Worm (Caenorhabditis elegans) whole organism, L4 larva: ENCODE results near the gene R53.5.

Experiments
- F37D6.2 ChIP-seq: sonication (generic microtip); optimal IDR thresholded peaks from 2 replicates; lab custom pipeline; 2016; ENCODE audit warnings: mild to moderate bottlenecking, missing genetic modification characterization, missing compliant biosample characterization
- T20F7.1 ChIP-seq: fragments of 200-800 bp; sonication (Bioruptor generic); optimal IDR thresholded peaks from 2 replicates; lab custom pipeline; 2018; ENCODE audit warnings: mild to moderate bottlenecking, missing genetic modification characterization, missing compliant biosample characterization
- Y75B8A.6 ChIP-seq: fragments of 200-800 bp; sonication (Bioruptor generic); IDR thresholded peaks from 2 replicates; pipeline ENCODE4 v1.3.6; 2022; ENCODE audit warnings: missing genetic modification reagents, missing genetic modification characterization, missing compliant biosample characterization
- aha-1 ChIP-seq: fragments of 150-350 bp; peaks from one replicate; lab custom pipeline; 2014; ENCODE audit warnings: missing biosample characterization, missing genetic modification characterization
- arid-1 ChIP-seq: fragments of 200-800 bp; sonication (Bioruptor generic); conservative IDR thresholded peaks from 2 replicates; pipeline ENCODE4 v1.3.6; 2022; ENCODE audit warnings: missing genetic modification reagents, missing genetic modification characterization, missing compliant biosample characterization
- attf-4 ChIP-seq: sonication (generic microtip); optimal IDR thresholded peaks from 3 replicates; lab custom pipeline; 2017; ENCODE audit warnings: missing biosample characterization, missing genetic modification characterization
- ceh-62 ChIP-seq: sonication (generic microtip); optimal IDR thresholded peaks from 2 replicates; lab custom pipeline; 2017; ENCODE audit warnings: missing biosample characterization, missing genetic modification characterization
- daf-12 ChIP-seq: fragments of 150-350 bp; optimal IDR thresholded peaks from 2 replicates; lab custom pipeline; 2014; ENCODE audit warnings: missing biosample characterization, missing genetic modification reagents, missing genetic modification characterization
- daf-16 ChIP-seq, 3 experiments: sonication (generic microtip); optimal IDR thresholded peaks; 2 replicates each; lab custom pipeline; 2016 to 2017; ENCODE audit warnings: missing genetic modification characterization in 3 of 3, missing genetic modification reagents in 3 of 3, mild to moderate bottlenecking in 2 of 3, missing compliant biosample characterization in 2 of 3, missing biosample characterization in 1 of 3, moderate library complexity in 1 of 3
- dmd-6 ChIP-seq: fragments of 200-800 bp; sonication (Bioruptor generic); IDR thresholded peaks from 2 replicates; pipeline ENCODE4 v1.3.6; 2022; ENCODE audit warnings: missing genetic modification reagents, missing genetic modification characterization, missing compliant biosample characterization
- dmd-9 ChIP-seq: fragments of 200-800 bp; sonication (Bioruptor generic); IDR thresholded peaks from 2 replicates; pipeline ENCODE4 v1.3.6; 2022; ENCODE audit warnings: missing genetic modification reagents, missing genetic modification characterization, missing compliant biosample characterization
- duxl-1 ChIP-seq: sonication (generic microtip); optimal IDR thresholded peaks from 2 replicates; lab custom pipeline; 2016; ENCODE audit warnings: mild to moderate bottlenecking, missing genetic modification characterization, moderate library complexity, missing compliant biosample characterization; ENCODE audit not compliant: poor library complexity
- dve-1 ChIP-seq: sonication (generic microtip); optimal IDR thresholded peaks from 2 replicates; lab custom pipeline; 2017; ENCODE audit warnings: antibody characterized with exemption, mild to moderate bottlenecking, missing genetic modification characterization, missing compliant biosample characterization; ENCODE audit not compliant: insufficient read depth
- egl-27 ChIP-seq: sonication (generic microtip); optimal IDR thresholded peaks from 3 replicates; lab custom pipeline; 2017; ENCODE audit warnings: missing biosample characterization, missing genetic modification reagents, missing genetic modification characterization
- fos-1 ChIP-seq: fragments of 150-350 bp; optimal IDR thresholded peaks from 2 replicates; lab custom pipeline; 2014; ENCODE audit warnings: missing biosample characterization, missing genetic modification characterization
- hmg-1.1 ChIP-seq: fragments of 200-800 bp; sonication (Bioruptor generic); IDR thresholded peaks from 2 replicates; pipeline ENCODE4 v1.3.6; 2022; ENCODE audit warnings: missing genetic modification reagents, missing genetic modification characterization, missing compliant biosample characterization
- lin-13 ChIP-seq: fragments of 150-350 bp; optimal IDR thresholded peaks from 2 replicates; lab custom pipeline; 2014; ENCODE audit warnings: missing biosample characterization, missing genetic modification reagents, missing genetic modification characterization
- lin-15B ChIP-seq: fragments of 150-350 bp; sonication (generic microtip); optimal IDR thresholded peaks from 3 replicates; lab custom pipeline; 2014; ENCODE audit warnings: missing biosample characterization, missing genetic modification characterization
- lin-29 ChIP-seq: fragments of 200-800 bp; sonication (Bioruptor generic); IDR thresholded peaks from 2 replicates; pipeline ENCODE4 v1.3.6; 2022; ENCODE audit warnings: missing genetic modification reagents, missing genetic modification characterization, missing compliant biosample characterization
- madf-5 ChIP-seq, 2 experiments: fragments of 200-800 bp; sonication (Bioruptor generic); IDR thresholded peaks; 2 replicates each; pipeline ENCODE4 v1.3.6; 2022; ENCODE audit warnings: missing compliant biosample characterization in 2 of 2, missing genetic modification characterization in 2 of 2
- mdt-29 ChIP-seq: fragments of 200-800 bp; sonication (Bioruptor generic); IDR thresholded peaks from 2 replicates; pipeline ENCODE4 v1.3.6; 2022; ENCODE audit warnings: missing genetic modification reagents, missing genetic modification characterization, missing compliant biosample characterization
- mxl-3 ChIP-seq: fragments of 200-800 bp; sonication (Bioruptor generic); optimal IDR thresholded peaks from 2 replicates; lab custom pipeline; 2018; ENCODE audit warnings: mild to moderate bottlenecking, missing genetic modification characterization, missing compliant biosample characterization
- nhr-11 ChIP-seq: fragments of 150-350 bp; optimal IDR thresholded peaks from 2 replicates; lab custom pipeline; 2014; ENCODE audit warnings: missing biosample characterization, missing genetic modification characterization
- nhr-111 ChIP-seq: fragments of 200-800 bp; sonication (Bioruptor generic); optimal IDR thresholded peaks from 2 replicates; lab custom pipeline; 2018; ENCODE audit warnings: mild to moderate bottlenecking, missing genetic modification characterization, missing compliant biosample characterization
- nhr-25 ChIP-seq: sonication (generic microtip); optimal IDR thresholded peaks from 2 replicates; lab custom pipeline; 2017; ENCODE audit warnings: missing genetic modification characterization, mild to moderate bottlenecking, missing compliant biosample characterization, antibody characterized with exemption, moderate library complexity, borderline replicate concordance; ENCODE audit not compliant: insufficient read depth
- nhr-28 ChIP-seq: fragments of 150-350 bp; optimal IDR thresholded peaks from 2 replicates; lab custom pipeline; 2014; ENCODE audit warnings: missing biosample characterization, missing genetic modification characterization
- pha-4 ChIP-seq, 2 experiments: fragments of 150-350 bp in 1 of 2; fragments of 200-800 bp in 1 of 2; sonication (Bioruptor generic) in 1 of 2; IDR thresholded peaks in 1 of 2; optimal IDR thresholded peaks in 1 of 2; 2 replicates each; pipeline versions ENCODE4 v1.3.6 to Lab custom; 2014 to 2022; ENCODE audit warnings: missing genetic modification characterization in 2 of 2, missing genetic modification reagents in 2 of 2, missing biosample characterization in 1 of 2, missing compliant biosample characterization in 1 of 2
- rbr-2 ChIP-seq: sonication (generic microtip); optimal IDR thresholded peaks from 2 replicates; lab custom pipeline; 2016; ENCODE audit warnings: missing genotype, missing genetic modification characterization, missing compliant biosample characterization
- sdz-12 ChIP-seq: fragments of 200-800 bp; sonication (Bioruptor generic); optimal IDR thresholded peaks from 2 replicates; lab custom pipeline; 2018; ENCODE audit warnings: mild to moderate bottlenecking, missing genetic modification characterization, missing compliant biosample characterization
- spr-1 ChIP-seq: sonication (generic microtip); optimal IDR thresholded peaks from 2 replicates; lab custom pipeline; 2016; ENCODE audit warnings: mild to moderate bottlenecking, missing genetic modification characterization, missing compliant biosample characterization
- spr-3 ChIP-seq: fragments of 200-800 bp; sonication (Bioruptor generic); optimal IDR thresholded peaks from 2 replicates; lab custom pipeline; 2018; ENCODE audit warnings: mild to moderate bottlenecking, missing genetic modification characterization, missing compliant biosample characterization
- tag-97 ChIP-seq: fragments of 200-800 bp; sonication (Bioruptor generic); IDR thresholded peaks from 2 replicates; pipeline ENCODE4 v1.3.6; 2022; ENCODE audit warnings: missing genetic modification characterization, missing compliant biosample characterization
- tra-1 ChIP-seq: fragments of 200-800 bp; sonication (Bioruptor generic); IDR thresholded peaks from 2 replicates; pipeline ENCODE4 v1.3.6; 2022; ENCODE audit warnings: missing genetic modification reagents, missing genetic modification characterization, missing compliant biosample characterization
- unc-62 ChIP-seq, 3 experiments: fragments of 150-350 bp in 1 of 3; sonication (generic microtip); optimal IDR thresholded peaks in 2 of 3; peaks in 1 of 3; 1 replicate in 1 of 3; 2 replicates in 2 of 3; lab custom pipeline; 2014 to 2017; ENCODE audit warnings: missing biosample characterization in 3 of 3, missing genetic modification characterization in 3 of 3, missing genetic modification reagents in 3 of 3, missing genotype in 1 of 3
- zfp-3 ChIP-seq: fragments of 200-800 bp; sonication (Bioruptor generic); conservative IDR thresholded peaks from 2 replicates; pipeline ENCODE4 v1.3.6; 2022; ENCODE audit warnings: missing genetic modification reagents, missing genetic modification characterization, missing compliant biosample characterization
- zip-11 ChIP-seq: fragments of 200-800 bp; sonication (Bioruptor generic); IDR thresholded peaks from 2 replicates; pipeline ENCODE4 v1.3.6; 2022; ENCODE audit warnings: missing genetic modification characterization, missing compliant biosample characterization

The R53.5 gene

DNA sequence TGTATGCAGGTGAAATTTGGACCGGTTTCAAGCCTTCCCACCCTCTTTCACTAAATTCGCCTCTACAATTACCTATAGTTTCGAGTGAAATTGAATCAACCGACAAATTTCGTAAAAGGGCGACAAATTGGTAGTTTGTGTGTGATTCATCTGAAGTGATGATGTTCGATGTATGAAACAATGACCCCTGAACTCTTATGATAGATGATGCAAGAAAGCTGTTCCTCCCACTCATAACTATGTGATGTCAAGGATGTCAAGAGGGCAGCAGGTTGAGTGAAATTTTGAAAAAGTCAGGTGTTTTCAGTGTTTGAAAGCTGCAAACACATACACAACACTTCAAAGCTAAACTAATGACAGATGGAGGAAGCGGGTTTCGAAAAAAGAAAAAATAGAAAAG is 42.2 kb upstream of the R53.5 start:
- TF ChIP-seq unc-62 (GFP tag; optimal IDR thresholded peaks at IDR 0.05 in 1 of 2; lab: Kevin White, UChicago) (peak in 1 of 2 experiments; percentile 57), unc-62 (tag; optimal IDR thresholded peaks at IDR 0.05; lab: Kevin White, UChicago) (no peak), nhr-11 (tag; lab: Kevin White, UChicago) (peak; percentile 75), tra-1 (GFP tag; lab: Robert Waterston, UW) (0 out of 2 replicates have a peak, but pooled peaks have one; percentile 6), tag-97 (no peak)

DNA sequence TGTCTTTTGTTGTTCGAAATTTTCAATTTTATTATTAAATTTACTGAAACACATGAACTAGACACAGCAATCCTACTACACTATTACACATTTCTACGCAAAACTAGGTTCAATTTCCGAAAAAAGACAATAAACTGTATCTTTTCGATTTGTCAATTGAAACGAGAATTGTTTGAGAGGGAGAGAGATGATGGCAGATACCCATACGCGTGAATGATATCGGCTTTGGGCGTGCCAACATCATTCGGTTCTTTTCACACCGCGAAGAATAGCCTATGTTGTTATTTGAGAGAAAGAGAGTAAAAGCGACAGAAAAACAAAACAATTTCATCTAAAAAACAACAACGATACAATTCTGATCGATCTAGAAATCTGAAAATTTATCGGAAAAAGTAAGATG is 41.4 kb upstream of the R53.5 start:
- TF ChIP-seq rbr-2 (tag; lab: Kevin White, UChicago) (no peak), F37D6.2 (tag; lab: Kevin White, UChicago) (no peak), duxl-1 (tag; lab: Kevin White, UChicago) (no peak), arid-1 (GFP tag; lab: Robert Waterston, UW) (no peak), zfp-3 (GFP tag; lab: Robert Waterston, UW) (no peak), ceh-62 (tag; lab: Kevin White, UChicago) (no peak), unc-62 (GFP tag; optimal IDR thresholded peaks at IDR 0.05 in 1 of 2; lab: Kevin White, UChicago) (peak in 1 of 2 experiments; percentile 78), unc-62 (tag; optimal IDR thresholded peaks at IDR 0.05; lab: Kevin White, UChicago) (no peak), dve-1 (tag; lab: Kevin White, UChicago) (peak; percentile 28), sdz-12 (no peak), dmd-6 (GFP tag; lab: Robert Waterston, UW) (peak; percentile 16; the same call in 1 of the 2 replicates), mxl-3 (GFP tag; lab: Kevin White, UChicago) (peak; percentile 29), spr-1 (tag; lab: Kevin White, UChicago) (no peak), nhr-28 (peak; percentile 2)

DNA sequence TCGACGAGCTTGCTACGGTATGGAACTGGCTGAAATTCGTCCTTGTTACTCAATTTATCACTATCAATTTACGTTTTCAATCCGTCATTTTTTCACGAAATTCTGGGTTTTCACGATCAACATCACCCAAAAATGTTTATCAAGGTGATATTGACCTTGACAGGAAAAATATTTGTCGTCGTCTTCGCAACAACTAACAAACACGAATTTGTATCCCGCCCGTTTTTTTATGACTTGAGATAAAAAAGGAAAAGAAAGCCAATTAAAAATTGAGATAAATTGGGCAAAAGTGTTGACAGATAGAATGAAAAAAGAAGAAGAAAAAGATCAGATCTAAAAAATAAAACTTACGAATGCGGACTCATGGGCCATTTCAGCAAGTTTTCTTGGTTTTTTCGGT is 40.6 kb upstream of the R53.5 start:
- no peak for TF ChIP-seq lin-29
- no peak for TF ChIP-seq mdt-29 (GFP tag; lab: Robert Waterston, UW)
- peak; percentile 88 for TF ChIP-seq aha-1 (tag; lab: Kevin White, UChicago)

DNA sequence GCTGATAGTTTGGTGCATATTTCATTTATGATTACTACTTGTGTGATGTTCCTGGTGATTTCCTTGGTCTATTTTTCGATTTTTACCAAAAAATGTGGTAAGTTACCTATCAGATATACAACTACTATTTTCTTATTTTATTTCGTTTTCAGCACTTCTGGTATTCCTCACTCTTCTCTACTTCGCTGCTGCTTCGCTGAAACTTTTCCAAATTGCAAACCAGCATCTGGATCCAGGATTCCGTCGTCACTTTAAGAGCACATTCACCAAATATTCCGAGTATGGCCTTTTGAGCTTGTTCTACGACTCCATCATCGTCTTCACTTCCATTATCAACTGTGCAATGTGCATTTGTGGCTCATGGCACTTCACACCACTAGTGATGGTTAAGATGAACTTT is 38.3 kb upstream of the R53.5 start:
- TF ChIP-seq spr-3 (GFP tag; lab: Kevin White, UChicago) (no peak), lin-15B (no peak), daf-12 (no peak), nhr-111 (GFP tag; lab: Kevin White, UChicago) (no peak), aha-1 (tag; lab: Kevin White, UChicago) (peak; percentile 94)

DNA sequence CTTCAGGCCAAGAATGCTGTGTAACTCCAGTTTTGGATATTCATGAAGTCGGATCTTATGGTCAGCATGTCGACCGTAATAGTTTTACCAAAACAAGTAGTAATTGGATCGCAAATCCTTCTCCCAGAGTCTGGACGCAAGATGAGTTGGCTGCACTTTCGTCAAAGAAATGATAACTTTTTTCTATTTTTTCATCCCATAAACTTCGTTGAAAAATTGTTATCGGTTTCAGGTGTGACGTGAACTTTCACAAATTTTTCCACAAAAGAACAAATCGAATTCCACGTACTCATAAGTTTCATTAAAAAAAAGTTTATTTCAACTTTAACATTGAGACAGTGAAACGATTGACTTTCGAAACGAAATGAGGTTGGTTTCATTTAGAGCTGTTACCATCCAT is 37.6 kb upstream of the R53.5 start, which contains the start of gene ZK892.5:
ZK892.5 (plus strand) TSS at position 301 of the 400 bp plus-strand sequence.
- no peak for TF ChIP-seq nhr-25
- TF ChIP-seq zip-11 (GFP tag; lab: Robert Waterston, UW), result no peak
- no peak for TF ChIP-seq T20F7.1 (GFP tag; lab: Kevin White, UChicago)
- no peak for TF ChIP-seq duxl-1 (tag; lab: Kevin White, UChicago)
- no peak for TF ChIP-seq egl-27 (tag; lab: Kevin White, UChicago)
- TF ChIP-seq pha-4 (GFP tag; IDR thresholded peaks at IDR 0.05; lab: Robert Waterston, UW), result no peak
- no peak for TF ChIP-seq pha-4 (tag; optimal IDR thresholded peaks at IDR 0.05; lab: Kevin White, UChicago)
- no peak for TF ChIP-seq daf-16 (GFP tag; optimal IDR thresholded peaks at IDR 0.05; lab: Kevin White, UChicago)
- no peak for TF ChIP-seq daf-16 (tag; optimal IDR thresholded peaks at IDR 0.05; lab: Kevin White, UChicago)
- TF ChIP-seq lin-13, result no peak
- TF ChIP-seq Y75B8A.6 (GFP tag; lab: Robert Waterston, UW), result no peak
- TF ChIP-seq attf-4, result no peak
- no peak for TF ChIP-seq fos-1 (tag; lab: Kevin White, UChicago)
- TF ChIP-seq dmd-9 (GFP tag; lab: Robert Waterston, UW), result no peak
- no peak for TF ChIP-seq arid-1 (GFP tag; lab: Robert Waterston, UW)
- TF ChIP-seq madf-5 (GFP tag; IDR thresholded peaks at IDR 0.05; lab: Robert Waterston, UW), result no peak
- no peak for TF ChIP-seq hmg-1.1
